Worm (Caenorhabditis elegans): ENCODE measurements around the gene C15H9.3.

DNA sequence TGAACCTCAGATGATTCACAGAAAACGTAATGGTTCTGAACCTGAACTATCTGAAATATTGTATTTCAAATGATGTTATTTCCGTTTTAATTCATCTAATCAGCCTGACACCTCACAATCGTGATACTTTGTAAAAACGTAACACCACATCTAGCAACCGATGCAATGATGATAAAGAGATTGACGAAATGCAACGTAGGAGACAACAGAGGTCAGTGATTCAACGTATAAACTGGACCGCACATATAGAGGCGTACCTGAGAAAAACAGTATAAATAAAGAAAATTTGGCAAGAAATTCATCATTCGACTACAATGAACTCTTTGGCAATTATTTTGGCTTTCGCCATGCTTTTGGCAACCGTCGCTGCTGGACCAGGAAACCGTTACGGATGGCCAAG, 31.2 kb upstream of the C15H9.3 start, which contains the start of gene C45B2.2:
- TF ChIP-seq ZK546.5 (tag; optimal IDR thresholded peaks at IDR 0.05) (no peak), gmeb-1 (tag; optimal IDR thresholded peaks at IDR 0.05) (no peak), alr-1 (tag; optimal IDR thresholded peaks at IDR 0.05) (no peak), unc-55 (GFP tag; optimal IDR thresholded peaks at IDR 0.05) (no peak), F13H6.1 (tag; optimal IDR thresholded peaks at IDR 0.05) (no peak), unc-62 (GFP tag; optimal IDR thresholded peaks at IDR 0.05) (no peak), skn-1 (tag; optimal IDR thresholded peaks at IDR 0.05) (no peak), ceh-82 (tag; optimal IDR thresholded peaks at IDR 0.05) (no peak), mbf-1 (tag; optimal IDR thresholded peaks at IDR 0.05) (no peak), snpc-4 (tag; optimal IDR thresholded peaks at IDR 0.05) (no peak), sma-9 (GFP tag; optimal IDR thresholded peaks at IDR 0.05) (no peak), sma-9 (tag; optimal IDR thresholded peaks at IDR 0.05) (no peak), aly-2 (tag; optimal IDR thresholded peaks at IDR 0.05) (no peak), lsy-2 (tag; optimal IDR thresholded peaks at IDR 0.05) (no peak)

Measured in whole organism, L2 larva.